Worm (Caenorhabditis elegans) whole organism, L2 larva: Measurements from ENCODE around the gene tsg-101.

Experiments used
- lsy-2 ChIP-seq, 2 experiments: fragments of 150-350 bp in 1 of 2; sonication (generic microtip) in 1 of 2; optimal IDR thresholded peaks; 2 replicates each; lab custom pipeline; 2014 to 2017; ENCODE audit warnings: missing biosample characterization in 2 of 2, missing genetic modification characterization in 2 of 2
- mbf-1 ChIP-seq: sonication (generic microtip); optimal IDR thresholded peaks from 2 replicates; lab custom pipeline; 2017; ENCODE audit warnings: missing biosample characterization, missing genetic modification characterization
- sem-4 ChIP-seq: fragments of 150-350 bp; optimal IDR thresholded peaks from 2 replicates; lab custom pipeline; 2014; ENCODE audit warnings: missing biosample characterization, missing genetic modification reagents, missing genetic modification characterization
- unc-55 ChIP-seq: fragments of 150-350 bp; sonication (generic microtip); optimal IDR thresholded peaks from 3 replicates; lab custom pipeline; 2014; ENCODE audit warnings: missing biosample characterization, missing genetic modification reagents, missing genetic modification characterization
- zag-1 ChIP-seq: fragments of 150-350 bp; optimal IDR thresholded peaks from 2 replicates; lab custom pipeline; 2014; ENCODE audit warnings: missing biosample characterization, missing genetic modification characterization
- ztf-11 ChIP-seq: sonication (generic microtip); optimal IDR thresholded peaks from 2 replicates; lab custom pipeline; 2017; ENCODE audit warnings: missing biosample characterization, missing genetic modification characterization

DNA sequence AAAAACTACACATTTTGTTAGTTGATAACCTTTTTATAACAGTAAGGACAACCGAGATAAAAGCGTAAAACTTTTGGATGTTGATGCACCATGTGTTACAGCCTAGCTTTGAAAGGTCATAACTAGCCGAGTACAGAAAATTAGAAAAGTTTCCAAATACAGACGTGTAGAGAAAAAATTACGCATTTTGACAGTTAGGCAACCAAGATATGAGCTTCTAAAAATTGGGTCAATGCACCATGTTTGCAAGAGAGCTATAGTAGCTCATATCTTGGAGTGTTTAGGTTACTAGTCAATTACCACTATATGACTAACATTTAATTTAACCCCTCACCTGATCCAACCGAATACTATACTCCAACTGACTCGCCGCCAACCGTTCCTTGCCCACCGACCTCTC lies 38.6 kb upstream of the tsg-101 start:
- TF ChIP-seq ztf-11 (tag; lab: Kevin White, UChicago) (no peak), lsy-2 (tag; optimal IDR thresholded peaks at IDR 0.05; lab: Kevin White, UChicago) (no peak), zag-1 (tag; lab: Kevin White, UChicago) (no peak), mbf-1 (tag; lab: Kevin White, UChicago) (no peak), sem-4 (no peak), unc-55 (GFP tag; lab: Kevin White, UChicago) (no peak)
